Fruit fly (Drosophila melanogaster) whole organism, embryonic: ENCODE data around the gene CG4955.

Experiments used
- Adf1 ChIP-seq: fragments of 200-800 bp; sonication (Bioruptor generic); IDR thresholded peaks from 2 replicates; pipeline ENCODE4 v1.3.6; 2022; ENCODE audit warnings: missing biosample characterization, missing genetic modification characterization
- CG11456 ChIP-seq: fragments of 200-800 bp; sonication (Bioruptor generic); IDR thresholded peaks from 3 replicates; pipeline ENCODE4 v1.3.6; 2022; ENCODE audit warnings: missing biosample characterization, missing genetic modification characterization
- CG14860 ChIP-seq: fragments of 200-800 bp; sonication (Bioruptor generic); IDR thresholded peaks from 3 replicates; pipeline ENCODE4 v1.3.6; 2022; ENCODE audit warnings: missing biosample characterization, missing genetic modification characterization; ENCODE audit not compliant: partially characterized antibody
- CG15011 ChIP-seq: fragments of 200-800 bp; sonication (Bioruptor generic); optimal IDR thresholded peaks from 3 replicates; lab custom pipeline; 2018; ENCODE audit warnings: missing biosample characterization, mild to moderate bottlenecking, missing genetic modification characterization
- CG17359 ChIP-seq: fragments of 200-800 bp; sonication (Bioruptor generic); optimal IDR thresholded peaks from 3 replicates; lab custom pipeline; 2018; ENCODE audit warnings: missing biosample characterization, mild to moderate bottlenecking, missing genetic modification characterization, moderate library complexity
- CG17802 ChIP-seq: fragments of 200-800 bp; sonication (Bioruptor generic); optimal IDR thresholded peaks from 2 replicates; lab custom pipeline; 2018; ENCODE audit warnings: missing biosample characterization, mild to moderate bottlenecking, missing genetic modification characterization, moderate library complexity
- CG17829 ChIP-seq: fragments of 200-800 bp; optimal IDR thresholded peaks from 2 replicates; lab custom pipeline; 2019; ENCODE audit warnings: missing biosample characterization, mild to moderate bottlenecking, missing genetic modification characterization, moderate library complexity
- CG18619 ChIP-seq: fragments of 200-800 bp; sonication (Bioruptor generic); optimal IDR thresholded peaks from 3 replicates; lab custom pipeline; 2017; ENCODE audit warnings: missing biosample characterization, mild to moderate bottlenecking, missing genetic modification characterization
- CG2875 ChIP-seq: fragments of 200-800 bp; sonication (Bioruptor generic); optimal IDR thresholded peaks from 2 replicates; lab custom pipeline; 2017; ENCODE audit warnings: missing biosample characterization, mild to moderate bottlenecking, missing genetic modification characterization, missing genetic modification reagents
- CG30020 ChIP-seq: fragments of 200-800 bp; optimal IDR thresholded peaks from 2 replicates; lab custom pipeline; 2019; ENCODE audit warnings: missing biosample characterization, mild to moderate bottlenecking, missing genetic modification characterization, moderate library complexity
- CG3163 ChIP-seq: fragments of 200-800 bp; sonication (Bioruptor generic); optimal IDR thresholded peaks from 3 replicates; lab custom pipeline; 2016; ENCODE audit warnings: missing biosample characterization, missing genetic modification characterization
- CG33213 ChIP-seq: fragments of 200-800 bp; sonication (Bioruptor generic); optimal IDR thresholded peaks from 3 replicates; lab custom pipeline; 2016; ENCODE audit warnings: missing biosample characterization, missing genetic modification characterization
- CG3407 ChIP-seq: fragments of 200-800 bp; sonication (Bioruptor generic); optimal IDR thresholded peaks from 2 replicates; lab custom pipeline; 2018; ENCODE audit warnings: missing biosample characterization, mild to moderate bottlenecking, missing genetic modification characterization
- CG42726 ChIP-seq: fragments of 200-800 bp; sonication (Bioruptor generic); IDR thresholded peaks from 2 replicates; pipeline ENCODE4 v1.3.6; 2022; ENCODE audit warnings: missing biosample characterization, missing genetic modification characterization; ENCODE audit not compliant: partially characterized antibody
- CG43689 ChIP-seq: fragments of 200-800 bp; sonication (Bioruptor generic); IDR thresholded peaks from 2 replicates; pipeline ENCODE4 v1.3.6; 2022; ENCODE audit warnings: missing biosample characterization, missing genetic modification characterization
- CG6254 ChIP-seq: fragments of 200-800 bp; sonication (Bioruptor generic); optimal IDR thresholded peaks from 3 replicates; lab custom pipeline; 2017; ENCODE audit warnings: mild to moderate bottlenecking, missing biosample characterization, missing genetic modification reagents, missing genetic modification characterization
- CG7357 ChIP-seq: fragments of 200-800 bp; sonication (Bioruptor generic); IDR thresholded peaks from 3 replicates; pipeline ENCODE4 v1.3.6; 2022; ENCODE audit warnings: missing biosample characterization, missing genetic modification characterization
- D ChIP-seq, 2 experiments: fragments of 200-800 bp in 1 of 2; fragments of >200 bp in 1 of 2; sonication (Bioruptor generic) in 1 of 2; optimal IDR thresholded peaks; 2 replicates in 1 of 2; 3 replicates in 1 of 2; lab custom pipeline; 2017; ENCODE audit warnings: mild to moderate bottlenecking in 1 of 2, missing biosample characterization in 1 of 2, missing genetic modification characterization in 1 of 2, missing genetic modification reagents in 1 of 2
- H2.0 ChIP-seq: fragments of 200-800 bp; sonication (Bioruptor generic); IDR thresholded peaks from 2 replicates; pipeline ENCODE4 v1.3.6; 2022; ENCODE audit warnings: missing biosample characterization, missing genetic modification characterization
- HmgD ChIP-seq: fragments of 200-800 bp; sonication (Bioruptor generic); optimal IDR thresholded peaks from 3 replicates; lab custom pipeline; 2016; ENCODE audit warnings: missing biosample characterization, missing genetic modification characterization
- HmgZ ChIP-seq: fragments of 200-800 bp; sonication (Bioruptor generic); optimal IDR thresholded peaks from 2 replicates; lab custom pipeline; 2018; ENCODE audit warnings: missing biosample characterization, mild to moderate bottlenecking, missing genetic modification characterization
- Hmr ChIP-seq: fragments of 200-800 bp; sonication (Bioruptor generic); optimal IDR thresholded peaks from 3 replicates; lab custom pipeline; 2017; ENCODE audit warnings: mild to moderate bottlenecking, missing biosample characterization, missing genetic modification reagents, missing genetic modification characterization
- Hr51 ChIP-seq, 2 experiments: fragments of 200-800 bp; sonication (Bioruptor generic); optimal IDR thresholded peaks; 2 replicates in 1 of 2; 3 replicates in 1 of 2; lab custom pipeline; 2016 to 2018; ENCODE audit warnings: missing biosample characterization in 2 of 2, missing genetic modification characterization in 2 of 2, mild to moderate bottlenecking in 1 of 2, moderate library complexity in 1 of 2
- Hsf ChIP-seq: fragments of 200-800 bp; sonication (Bioruptor generic); optimal IDR thresholded peaks from 3 replicates; lab custom pipeline; 2016; ENCODE audit warnings: missing biosample characterization, missing genetic modification characterization
- MTF-1 ChIP-seq: fragments of 200-800 bp; sonication (Bioruptor generic); optimal IDR thresholded peaks from 2 replicates; lab custom pipeline; 2018; ENCODE audit warnings: missing biosample characterization, mild to moderate bottlenecking, missing genetic modification characterization, borderline replicate concordance
- Mrtf ChIP-seq: fragments of 200-800 bp; sonication (Bioruptor generic); IDR thresholded peaks from 3 replicates; pipeline ENCODE4 v1.3.6; 2022; ENCODE audit warnings: missing biosample characterization, missing genetic modification characterization
- Nf-YA ChIP-seq: fragments of 200-800 bp; sonication (Bioruptor generic); IDR thresholded peaks from 2 replicates; pipeline ENCODE4 v1.3.6; 2022; ENCODE audit warnings: missing biosample characterization, missing genetic modification characterization
- Ravus ChIP-seq: fragments of 200-800 bp; sonication (Bioruptor generic); IDR thresholded peaks from 2 replicates; pipeline ENCODE4 v1.3.6; 2022; ENCODE audit warnings: missing biosample characterization, missing genetic modification characterization
- Rfx ChIP-seq: fragments of 200-800 bp; sonication (Bioruptor generic); IDR thresholded peaks from 2 replicates; pipeline ENCODE4 v1.3.6; 2022; ENCODE audit warnings: missing biosample characterization, missing genetic modification characterization
- TFAM ChIP-seq: fragments of 200-800 bp; sonication (Bioruptor generic); optimal IDR thresholded peaks from 2 replicates; lab custom pipeline; 2017; ENCODE audit warnings: missing biosample characterization, missing genetic modification characterization, inconsistent platforms
- amos ChIP-seq: fragments of 200-800 bp; sonication (Bioruptor generic); IDR thresholded peaks from 2 replicates; pipeline ENCODE4 v1.3.6; 2022; ENCODE audit warnings: missing biosample characterization, missing genetic modification characterization; ENCODE audit not compliant: partially characterized antibody
- aop ChIP-seq: fragments of 200-800 bp; sonication (Bioruptor generic); IDR thresholded peaks from 2 replicates; pipeline ENCODE4 v1.3.6; 2022; ENCODE audit warnings: missing biosample characterization, missing genetic modification characterization
- ap ChIP-seq: fragments of 200-800 bp; sonication (Bioruptor generic); IDR thresholded peaks from 2 replicates; pipeline ENCODE4 v1.3.6; 2022; ENCODE audit warnings: missing biosample characterization, missing genetic modification characterization
- cato ChIP-seq: fragments of 200-800 bp; sonication (Bioruptor generic); optimal IDR thresholded peaks from 2 replicates; lab custom pipeline; 2016; ENCODE audit warnings: missing biosample characterization, missing genetic modification characterization, borderline replicate concordance
- dati ChIP-seq: fragments of 200-800 bp; sonication (Bioruptor generic); IDR thresholded peaks from 2 replicates; pipeline ENCODE4 v1.3.6; 2022; ENCODE audit warnings: missing biosample characterization, missing genetic modification characterization
- dmrt11E ChIP-seq: fragments of 200-800 bp; sonication (Bioruptor generic); optimal IDR thresholded peaks from 3 replicates; lab custom pipeline; 2018; ENCODE audit warnings: missing biosample characterization, mild to moderate bottlenecking, missing genetic modification characterization, moderate library complexity
- dmrt99B ChIP-seq: fragments of 200-800 bp; sonication (Bioruptor generic); optimal IDR thresholded peaks from 2 replicates; lab custom pipeline; 2018; ENCODE audit warnings: missing biosample characterization, mild to moderate bottlenecking, missing genetic modification characterization, moderate library complexity
- fd3F ChIP-seq: fragments of 200-800 bp; sonication (Bioruptor generic); optimal IDR thresholded peaks from 2 replicates; lab custom pipeline; 2018; ENCODE audit warnings: missing biosample characterization, mild to moderate bottlenecking, missing genetic modification characterization, moderate library complexity
- her ChIP-seq: fragments of 200-800 bp; sonication (Bioruptor generic); optimal IDR thresholded peaks from 2 replicates; lab custom pipeline; 2016; ENCODE audit warnings: missing biosample characterization, missing genetic modification characterization
- lmd ChIP-seq: fragments of 200-800 bp; sonication (Bioruptor generic); IDR thresholded peaks from 2 replicates; pipeline ENCODE4 v1.3.6; 2022; ENCODE audit warnings: missing biosample characterization, missing genetic modification characterization
- nerfin-1 ChIP-seq: fragments of 200-800 bp; sonication (Bioruptor generic); optimal IDR thresholded peaks from 3 replicates; lab custom pipeline; 2019; ENCODE audit warnings: missing biosample characterization, mild to moderate bottlenecking, missing genetic modification characterization, moderate library complexity
- pfk ChIP-seq: fragments of 200-800 bp; sonication (Bioruptor generic); optimal IDR thresholded peaks from 2 replicates; lab custom pipeline; 2018; ENCODE audit warnings: missing biosample characterization, mild to moderate bottlenecking, missing genetic modification characterization, moderate library complexity
- row ChIP-seq: fragments of 200-800 bp; sonication (Bioruptor generic); IDR thresholded peaks from 3 replicates; pipeline ENCODE4 v1.3.6; 2022; ENCODE audit warnings: missing biosample characterization, missing genetic modification characterization
- slbo ChIP-seq: fragments of 200-800 bp; sonication (Bioruptor generic); IDR thresholded peaks from 2 replicates; pipeline ENCODE4 v1.3.6; 2022; ENCODE audit warnings: missing biosample characterization, missing genetic modification characterization
- sug ChIP-seq: fragments of 200-800 bp; optimal IDR thresholded peaks from 2 replicates; lab custom pipeline; 2019; ENCODE audit warnings: missing biosample characterization, mild to moderate bottlenecking, missing genetic modification characterization, moderate library complexity
- tgo ChIP-seq: fragments of 200-800 bp; sonication (Bioruptor generic); IDR thresholded peaks from 3 replicates; pipeline ENCODE4 v1.3.6; 2022; ENCODE audit warnings: missing biosample characterization, missing genetic modification characterization
- unc-4 ChIP-seq: fragments of 200-800 bp; sonication (Bioruptor generic); IDR thresholded peaks from 2 replicates; pipeline ENCODE4 v1.3.6; 2022; ENCODE audit warnings: missing biosample characterization, missing genetic modification characterization; ENCODE audit not compliant: partially characterized antibody
- vvl ChIP-seq: fragments of 200-800 bp; sonication (Bioruptor generic); IDR thresholded peaks from 2 replicates; pipeline ENCODE4 v1.3.6; 2022; ENCODE audit warnings: missing biosample characterization, missing genetic modification characterization

CG4955 gene

DNA sequence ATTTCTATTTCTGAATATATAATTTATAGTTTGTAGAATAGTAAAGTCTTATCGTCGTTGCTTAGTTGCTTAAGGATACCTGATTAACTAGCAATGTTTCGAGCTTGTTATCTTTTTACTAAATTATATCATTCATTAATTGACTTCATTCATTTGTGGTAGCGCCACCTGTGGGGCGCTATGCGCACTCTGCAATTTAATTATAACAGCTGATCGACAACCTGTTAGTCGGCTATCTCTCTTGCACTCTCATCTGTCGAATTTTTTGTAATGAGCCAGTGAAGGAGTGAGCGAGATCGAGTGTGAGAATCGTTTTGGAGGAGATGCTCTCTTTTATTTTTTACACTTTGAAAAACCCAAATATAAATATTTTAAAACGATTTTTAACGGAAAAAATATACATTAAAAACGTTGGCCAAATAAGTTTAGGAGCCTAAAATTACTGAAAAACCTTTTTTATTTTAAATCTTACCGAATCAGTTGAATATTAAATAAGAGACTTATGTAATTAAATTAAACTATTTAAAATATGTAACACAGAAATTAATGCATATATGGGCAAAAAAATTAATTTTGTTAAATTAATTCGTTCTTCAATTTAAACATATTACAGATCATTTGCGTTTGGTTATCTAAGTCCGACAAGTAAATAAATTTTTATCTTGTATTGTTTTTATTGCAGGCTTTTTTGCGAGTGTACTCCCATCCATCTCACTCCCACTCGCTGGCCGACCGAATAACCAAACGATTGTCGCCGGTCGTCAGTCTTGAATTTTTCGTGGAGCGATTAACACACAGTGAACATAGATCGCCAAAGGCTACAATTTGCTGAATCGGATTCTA, 10.0 kb downstream of the CG4955 start, which contains the start of the genes CG16700 and CG4991 (continued):
- peak; percentile 70 for TF ChIP-seq vvl
- no peak for TF ChIP-seq CG33213 (GFP tag; lab: Kevin White, UChicago)
- TF ChIP-seq CG42726, result no peak
- TF ChIP-seq CG11456 (GFP tag; lab: Robert Waterston, UW), result peak; percentile 72; the same call in 2 of the 3 replicates
- TF ChIP-seq lmd, result peak; percentile 85
- no peak for TF ChIP-seq MTF-1
- TF ChIP-seq CG18619 (GFP tag; lab: Kevin White, UChicago), result peak; percentile 76
- peak; percentile 69 for TF ChIP-seq CG30020 (tag; lab: Kevin White, UChicago)
- peak in 1 of 2 experiments; percentile 89 for TF ChIP-seq Hr51 (GFP tag; optimal IDR thresholded peaks at IDR 0.05; lab: Kevin White, UChicago)
- no peak for TF ChIP-seq Nf-YA
- TF ChIP-seq Rfx, result peak; percentile 82
- TF ChIP-seq TFAM, result no peak
- TF ChIP-seq dmrt99B (tag; lab: Kevin White, UChicago), result peak; percentile 87
- peak; percentile 70 for TF ChIP-seq CG17359 (tag; lab: Kevin White, UChicago)
- peak; percentile 65 for TF ChIP-seq CG15011 (GFP tag; lab: Kevin White, UChicago)
- TF ChIP-seq amos (GFP tag; lab: Robert Waterston, UW), result no peak
- TF ChIP-seq CG3407 (GFP tag; lab: Kevin White, UChicago), result peak; percentile 51
- TF ChIP-seq Hsf (GFP tag; lab: Kevin White, UChicago), result peak; percentile 61
- TF ChIP-seq HmgD (GFP tag; lab: Kevin White, UChicago), result no peak
- TF ChIP-seq tgo (GFP tag; lab: Robert Waterston, UW), result peak; percentile 76
- TF ChIP-seq Hmr (GFP tag; lab: Kevin White, UChicago), result peak; percentile 86
- peak; percentile 83 for TF ChIP-seq row
- no peak for TF ChIP-seq unc-4 (GFP tag; lab: Robert Waterston, UW)
- TF ChIP-seq fd3F (GFP tag; lab: Kevin White, UChicago), result peak; percentile 61
- no peak for TF ChIP-seq Adf1 (GFP tag; lab: Robert Waterston, UW)
- peak; percentile 84 for TF ChIP-seq sug
- no peak for TF ChIP-seq CG17802 (tag; lab: Kevin White, UChicago)
- peak; percentile 55 for TF ChIP-seq CG7357 (GFP tag; lab: Robert Waterston, UW)
- peak; percentile 14 for TF ChIP-seq CG6254
- TF ChIP-seq cato, result no peak
- TF ChIP-seq CG17829 (tag; lab: Kevin White, UChicago), result peak; percentile 90
- peak; percentile 79 for TF ChIP-seq slbo
- TF ChIP-seq CG14860, result no peak
- TF ChIP-seq CG2875, result peak; percentile 54
- TF ChIP-seq Ravus (GFP tag; lab: Robert Waterston, UW), result 0 out of 2 replicates have a peak, but pooled peaks have one; percentile 7
- TF ChIP-seq dmrt11E, result peak; percentile 80
- TF ChIP-seq D (optimal IDR thresholded peaks at IDR 0.05; lab: Kevin White, UChicago), result no peak
- peak; percentile 75 for TF ChIP-seq D (GFP tag; optimal IDR thresholded peaks at IDR 0.05; lab: Kevin White, UChicago)
- TF ChIP-seq ap (GFP tag; lab: Robert Waterston, UW), result no peak
- TF ChIP-seq nerfin-1 (tag; lab: Kevin White, UChicago), result peak; percentile 76
- TF ChIP-seq her, result no peak
- peak; percentile 3 for TF ChIP-seq HmgZ (tag; lab: Kevin White, UChicago)
- TF ChIP-seq H2.0 (GFP tag; lab: Robert Waterston, UW), result peak; percentile 51; the same call in 1 of the 2 replicates
- no peak for TF ChIP-seq CG3163 (GFP tag; lab: Kevin White, UChicago)
- TF ChIP-seq Mrtf, result peak; percentile 58; the same call in 1 of the 3 replicates
- TF ChIP-seq aop (GFP tag; lab: Robert Waterston, UW), result no peak
- no peak for TF ChIP-seq CG43689 (GFP tag; lab: Robert Waterston, UW)
- TF ChIP-seq pfk (GFP tag; lab: Kevin White, UChicago), result no peak
- TF ChIP-seq dati (GFP tag; lab: Robert Waterston, UW), result no peak
